Worm (Caenorhabditis elegans) whole organism, L4/young adult: ENCODE data around the gene F38B6.4.

Source experiments
- W03F9.2 ChIP-seq: fragments of 150-350 bp; optimal IDR thresholded peaks from 2 replicates; lab custom pipeline; 2014; ENCODE audit warnings: missing biosample characterization, missing genetic modification characterization
- dao-5 ChIP-seq: sonication (generic microtip); optimal IDR thresholded peaks from 2 replicates; lab custom pipeline; 2016; ENCODE audit warnings: missing genotype, missing genetic modification characterization, moderate library complexity, missing compliant biosample characterization
- him-1 ChIP-seq: sonication (generic microtip); optimal IDR thresholded peaks from 2 replicates; lab custom pipeline; 2016; ENCODE audit warnings: missing genotype, missing genetic modification reagents, missing genetic modification characterization, missing compliant biosample characterization

F38B6.4 gene

ce11 chrX:6682683-6683082 is 8.0 kb downstream of the F38B6.4 start, which contains the start of gene F38B6.8:
Gene F38B6.8 (minus strand): TSS chrX:6682783.
- TF ChIP-seq W03F9.2 (tag; lab: Kevin White, UChicago) (no peak), him-1 (tag; lab: Kevin White, UChicago) (no peak), dao-5 (no peak)

ce11 chrX:6687345-6687744 is 12.7 kb downstream of the F38B6.4 start:
- no peak for TF ChIP-seq W03F9.2 (tag; lab: Kevin White, UChicago)

- TF ChIP-seq dao-5 (no peak), him-1 (tag; lab: Kevin White, UChicago) (no peak), W03F9.2 (tag; lab: Kevin White, UChicago) (no peak)
Measured at ce11 chrX:6687756-6688155, 13.1 kb downstream of the F38B6.4 start.

- TF ChIP-seq him-1 (tag; lab: Kevin White, UChicago) (no peak), W03F9.2 (tag; lab: Kevin White, UChicago) (no peak), dao-5 (no peak)
Measured at ce11 chrX:6688953-6689562, 14.4 kb downstream of the F38B6.4 start.

ce11 chrX:6689985-6690384 is 15.3 kb downstream of the F38B6.4 start, which contains the start of gene F38B6.6:
Gene F38B6.6 (minus strand): TSS chrX:6690085.
- TF ChIP-seq W03F9.2 (tag; lab: Kevin White, UChicago) (no peak), him-1 (tag; lab: Kevin White, UChicago) (no peak), dao-5 (no peak)

- TF ChIP-seq W03F9.2 (tag; lab: Kevin White, UChicago) (no peak), him-1 (tag; lab: Kevin White, UChicago) (no peak), dao-5 (no peak)
Measured at ce11 chrX:6691653-6692052, 17.0 kb downstream of the F38B6.4 start.

- no peak for TF ChIP-seq dao-5
- no peak for TF ChIP-seq W03F9.2 (tag; lab: Kevin White, UChicago)
- no peak for TF ChIP-seq him-1 (tag; lab: Kevin White, UChicago)
Measured at ce11 chrX:6692896-6693295, 18.2 kb downstream of the F38B6.4 start.

ce11 chrX:6693331-6693730 is 18.7 kb downstream of the F38B6.4 start, which contains the start of gene F38B6.3:
Gene F38B6.3 (plus strand): TSS chrX:6693631.
- no peak for TF ChIP-seq W03F9.2 (tag; lab: Kevin White, UChicago)
- no peak for TF ChIP-seq him-1 (tag; lab: Kevin White, UChicago)
- no peak for TF ChIP-seq dao-5

- TF ChIP-seq W03F9.2 (tag; lab: Kevin White, UChicago), result no peak
- TF ChIP-seq dao-5, result no peak
- TF ChIP-seq him-1 (tag; lab: Kevin White, UChicago), result no peak
Measured at ce11 chrX:6698267-6698666, 23.6 kb downstream of the F38B6.4 start, which contains the start of the genes F38B6.7 and F38B6.2. Gene F38B6.7 (minus strand): TSS chrX:6698367. Gene F38B6.2 (plus strand): TSS chrX:6698533.

- TF ChIP-seq W03F9.2 (tag; lab: Kevin White, UChicago) (no peak), dao-5 (no peak), him-1 (tag; lab: Kevin White, UChicago) (no peak)
Measured at ce11 chrX:6702249-6702648, 27.6 kb downstream of the F38B6.4 start, which contains the start of gene acr-2. Gene acr-2 (plus strand): TSS chrX:6702549.

- TF ChIP-seq dao-5, result no peak
- TF ChIP-seq him-1 (tag; lab: Kevin White, UChicago), result no peak
- TF ChIP-seq W03F9.2 (tag; lab: Kevin White, UChicago), result no peak
Measured at ce11 chrX:6705156-6705555, 30.5 kb downstream of the F38B6.4 start.

- TF ChIP-seq him-1 (tag; lab: Kevin White, UChicago) (no peak), dao-5 (no peak), W03F9.2 (tag; lab: Kevin White, UChicago) (no peak)
Measured at ce11 chrX:6709238-6709637, 34.6 kb downstream of the F38B6.4 start, which contains the start of gene acr-3. Gene acr-3 (plus strand): TSS chrX:6709538.

ce11 chrX:6713277-6713676 is 38.6 kb downstream of the F38B6.4 start, which contains the start of gene nas-11:
Gene nas-11 (plus strand): TSS chrX:6713577.
- TF ChIP-seq W03F9.2 (tag; lab: Kevin White, UChicago), result no peak
- TF ChIP-seq dao-5, result no peak
- TF ChIP-seq him-1 (tag; lab: Kevin White, UChicago), result no peak

- TF ChIP-seq dao-5 (no peak), him-1 (tag; lab: Kevin White, UChicago) (no peak), W03F9.2 (tag; lab: Kevin White, UChicago) (no peak)
Measured at ce11 chrX:6718595-6718994, 43.9 kb downstream of the F38B6.4 start, which contains the start of gene smf-2. Gene smf-2 (minus strand): TSS chrX:6718695.

ce11 chrX:6722966-6723365 is 48.3 kb downstream of the F38B6.4 start, which contains the start of gene smf-1:
Gene smf-1 (minus strand): TSS chrX:6723066.
- no peak for TF ChIP-seq W03F9.2 (tag; lab: Kevin White, UChicago)
- TF ChIP-seq him-1 (tag; lab: Kevin White, UChicago), result no peak
- no peak for TF ChIP-seq dao-5
